Worm (Caenorhabditis elegans): ENCODE data around the gene F46C5.4.

F46C5.4 gene

ce11 chrII:8825769-8826168, 10.1 kb upstream of the F46C5.4 start, which contains the start of gene nas-25:
Gene nas-25 (plus strand): TSS chrII:8826069.
- TF ChIP-seq ama-1 (optimal IDR thresholded peaks at IDR 0.05) = no peak

- no peak for TF ChIP-seq ets-7 (tag; optimal IDR thresholded peaks at IDR 0.05)
- TF ChIP-seq F13C5.2 (tag; optimal IDR thresholded peaks at IDR 0.05) = no peak
- no peak for TF ChIP-seq ama-1 (optimal IDR thresholded peaks at IDR 0.05)
- TF ChIP-seq flt-1 (GFP tag; IDR thresholded peaks at IDR 0.05) = no peak
Measured at ce11 chrII:8829189-8829588, 6.7 kb upstream of the F46C5.4 start, which contains the start of gene F46C5.2. Gene F46C5.2 (minus strand): TSS chrII:8829289.

ce11 chrII:8830917-8831316, 5.0 kb upstream of the F46C5.4 start:
- no peak for TF ChIP-seq B0310.2 (tag; optimal IDR thresholded peaks at IDR 0.05)
- no peak for TF ChIP-seq ama-1 (optimal IDR thresholded peaks at IDR 0.05)
- no peak for TF ChIP-seq tra-4 (tag; optimal IDR thresholded peaks at IDR 0.05)
- TF ChIP-seq flt-1 (GFP tag; IDR thresholded peaks at IDR 0.05) = no peak
- TF ChIP-seq F13C5.2 (tag; optimal IDR thresholded peaks at IDR 0.05) = no peak
- no peak for TF ChIP-seq hnd-1 (tag; optimal IDR thresholded peaks at IDR 0.05)
- no peak for TF ChIP-seq sea-1 (GFP tag; conservative IDR thresholded peaks at IDR 0.05)
- no peak for TF ChIP-seq tbx-11 (GFP tag; IDR thresholded peaks at IDR 0.05)
- no peak for TF ChIP-seq scrt-1 (GFP tag; IDR thresholded peaks at IDR 0.05)
- TF ChIP-seq ceh-36 (tag; optimal IDR thresholded peaks at IDR 0.05) = no peak
- no peak for TF ChIP-seq aly-1 (tag; optimal IDR thresholded peaks at IDR 0.05)
- no peak for TF ChIP-seq tbx-37 (GFP tag; conservative IDR thresholded peaks at IDR 0.05)
- TF ChIP-seq ets-7 (tag; optimal IDR thresholded peaks at IDR 0.05) = no peak
- no peak for TF ChIP-seq pes-1 (GFP tag; IDR thresholded peaks at IDR 0.05)
- TF ChIP-seq ceh-13 (GFP tag; optimal IDR thresholded peaks at IDR 0.05) = no peak

- TF ChIP-seq F13C5.2 (tag; optimal IDR thresholded peaks at IDR 0.05) (no peak), pes-1 (GFP tag; IDR thresholded peaks at IDR 0.05) (no peak), B0310.2 (tag; optimal IDR thresholded peaks at IDR 0.05) (no peak), sea-1 (GFP tag; conservative IDR thresholded peaks at IDR 0.05) (no peak), ama-1 (optimal IDR thresholded peaks at IDR 0.05) (no peak), tbx-11 (GFP tag; IDR thresholded peaks at IDR 0.05) (no peak), ceh-13 (GFP tag; optimal IDR thresholded peaks at IDR 0.05) (no peak), aly-1 (tag; optimal IDR thresholded peaks at IDR 0.05) (no peak), flt-1 (GFP tag; IDR thresholded peaks at IDR 0.05) (no peak), tbx-37 (GFP tag; conservative IDR thresholded peaks at IDR 0.05) (no peak), scrt-1 (GFP tag; IDR thresholded peaks at IDR 0.05) (no peak), hmbx-1 (tag; optimal IDR thresholded peaks at IDR 0.05) (no peak), hmg-4 (GFP tag; optimal IDR thresholded peaks at IDR 0.05) (no peak), ceh-36 (tag; optimal IDR thresholded peaks at IDR 0.05) (no peak), hnd-1 (tag; optimal IDR thresholded peaks at IDR 0.05) (no peak), ets-7 (tag; optimal IDR thresholded peaks at IDR 0.05) (no peak), tra-4 (tag; optimal IDR thresholded peaks at IDR 0.05) (no peak)
Measured at ce11 chrII:8832941-8833340, 2.9 kb upstream of the F46C5.4 start.

ce11 chrII:8839025-8839424, 3.1 kb downstream of the F46C5.4 start, which contains the start of gene F46C5.7:
Gene F46C5.7 (plus strand): TSS chrII:8839325.
- TF ChIP-seq sea-1 (GFP tag; conservative IDR thresholded peaks at IDR 0.05) = no peak
- no peak for TF ChIP-seq hmg-4 (GFP tag; optimal IDR thresholded peaks at IDR 0.05)
- TF ChIP-seq ceh-36 (tag; optimal IDR thresholded peaks at IDR 0.05) = no peak
- no peak for TF ChIP-seq hnd-1 (tag; optimal IDR thresholded peaks at IDR 0.05)
- TF ChIP-seq aly-1 (tag; optimal IDR thresholded peaks at IDR 0.05) = no peak
- TF ChIP-seq ets-7 (tag; optimal IDR thresholded peaks at IDR 0.05) = no peak
- no peak for TF ChIP-seq hmbx-1 (tag; optimal IDR thresholded peaks at IDR 0.05)
- no peak for TF ChIP-seq B0310.2 (tag; optimal IDR thresholded peaks at IDR 0.05)
- no peak for TF ChIP-seq ama-1 (optimal IDR thresholded peaks at IDR 0.05)
- TF ChIP-seq tbx-37 (GFP tag; conservative IDR thresholded peaks at IDR 0.05) = no peak

ce11 chrII:8844465-8845126, 8.7 kb downstream of the F46C5.4 start, which contains the start of gene F46C5.6:
Gene F46C5.6 (minus strand): TSS chrII:8844515.
- TF ChIP-seq tra-4 (tag; optimal IDR thresholded peaks at IDR 0.05) (no peak), ets-7 (tag; optimal IDR thresholded peaks at IDR 0.05) (no peak), flt-1 (GFP tag; IDR thresholded peaks at IDR 0.05) (no peak), aly-1 (tag; optimal IDR thresholded peaks at IDR 0.05) (no peak), hmbx-1 (tag; optimal IDR thresholded peaks at IDR 0.05) (no peak), hmg-4 (GFP tag; optimal IDR thresholded peaks at IDR 0.05) (no peak), ceh-13 (GFP tag; optimal IDR thresholded peaks at IDR 0.05) (no peak), ceh-36 (tag; optimal IDR thresholded peaks at IDR 0.05) (no peak), scrt-1 (GFP tag; IDR thresholded peaks at IDR 0.05) (no peak), B0310.2 (tag; optimal IDR thresholded peaks at IDR 0.05) (no peak), tbx-37 (GFP tag; conservative IDR thresholded peaks at IDR 0.05) (no peak), hnd-1 (tag; optimal IDR thresholded peaks at IDR 0.05) (no peak), pes-1 (GFP tag; IDR thresholded peaks at IDR 0.05) (no peak), ama-1 (optimal IDR thresholded peaks at IDR 0.05) (no peak), F13C5.2 (tag; optimal IDR thresholded peaks at IDR 0.05) (no peak), sea-1 (GFP tag; conservative IDR thresholded peaks at IDR 0.05) (no peak), tbx-11 (GFP tag; IDR thresholded peaks at IDR 0.05) (no peak)

ce11 chrII:8845298-8845697, 9.4 kb downstream of the F46C5.4 start, which contains the start of gene agxt-1:
Gene agxt-1 (plus strand): TSS chrII:8845598.
- TF ChIP-seq tra-4 (tag; optimal IDR thresholded peaks at IDR 0.05) (no peak), aly-1 (tag; optimal IDR thresholded peaks at IDR 0.05) (no peak), B0310.2 (tag; optimal IDR thresholded peaks at IDR 0.05) (no peak), sea-1 (GFP tag; conservative IDR thresholded peaks at IDR 0.05) (no peak), hmg-4 (GFP tag; optimal IDR thresholded peaks at IDR 0.05) (no peak), scrt-1 (GFP tag; IDR thresholded peaks at IDR 0.05) (no peak), flt-1 (GFP tag; IDR thresholded peaks at IDR 0.05) (no peak), ama-1 (optimal IDR thresholded peaks at IDR 0.05) (no peak), hmbx-1 (tag; optimal IDR thresholded peaks at IDR 0.05) (no peak), ceh-36 (tag; optimal IDR thresholded peaks at IDR 0.05) (no peak), ets-7 (tag; optimal IDR thresholded peaks at IDR 0.05) (no peak), ceh-13 (GFP tag; optimal IDR thresholded peaks at IDR 0.05) (no peak), hnd-1 (tag; optimal IDR thresholded peaks at IDR 0.05) (no peak), tbx-37 (GFP tag; conservative IDR thresholded peaks at IDR 0.05) (no peak), F13C5.2 (tag; optimal IDR thresholded peaks at IDR 0.05) (no peak), pes-1 (GFP tag; IDR thresholded peaks at IDR 0.05) (no peak), tbx-11 (GFP tag; IDR thresholded peaks at IDR 0.05) (no peak)

Measured in whole organism, early embryonic.